Worm (Caenorhabditis elegans) whole organism, L3 larva: Measurements from ENCODE around the gene cthd-1.

Source experiments
- R02D3.7 ChIP-seq: fragments of 150-350 bp; optimal IDR thresholded peaks from 2 replicates; lab custom pipeline; 2014; ENCODE audit warnings: missing biosample characterization, missing genetic modification characterization
- ZK546.5 ChIP-seq: sonication (generic microtip); optimal IDR thresholded peaks from 2 replicates; lab custom pipeline; 2017; ENCODE audit warnings: missing biosample characterization, missing genetic modification characterization
- aly-2 ChIP-seq: fragments of 150-350 bp; optimal IDR thresholded peaks from 2 replicates; lab custom pipeline; 2014; ENCODE audit warnings: missing biosample characterization, missing genetic modification characterization
- ama-1 ChIP-seq: fragments of 150-350 bp; optimal IDR thresholded peaks from 2 replicates; lab custom pipeline; 2018
- ceh-16 ChIP-seq: sonication (generic microtip); optimal IDR thresholded peaks from 2 replicates; lab custom pipeline; 2017; ENCODE audit warnings: missing biosample characterization, missing genetic modification characterization
- ceh-28 ChIP-seq: fragments of 150-350 bp; optimal IDR thresholded peaks from 2 replicates; lab custom pipeline; 2014; ENCODE audit warnings: missing biosample characterization, missing genetic modification reagents, missing genetic modification characterization
- ceh-82 ChIP-seq: fragments of 150-350 bp; optimal IDR thresholded peaks from 2 replicates; lab custom pipeline; 2014; ENCODE audit warnings: missing biosample characterization, missing genetic modification characterization
- ceh-9 ChIP-seq: sonication (generic microtip); optimal IDR thresholded peaks from 2 replicates; lab custom pipeline; 2018; ENCODE audit warnings: missing biosample characterization, missing genetic modification characterization
- daf-12 ChIP-seq: fragments of 150-350 bp; optimal IDR thresholded peaks from 2 replicates; lab custom pipeline; 2014; ENCODE audit warnings: missing biosample characterization, missing genetic modification reagents, missing genetic modification characterization
- elt-1 ChIP-seq: fragments of 150-350 bp; optimal IDR thresholded peaks from 2 replicates; lab custom pipeline; 2014; ENCODE audit warnings: missing biosample characterization, missing genetic modification characterization
- elt-3 ChIP-seq, 3 experiments: fragments of 150-350 bp in 1 of 3; sonication (generic microtip) in 2 of 3; optimal IDR thresholded peaks; 2 replicates in 2 of 3; 4 replicates in 1 of 3; lab custom pipeline; 2014 to 2017; ENCODE audit warnings: missing biosample characterization in 3 of 3, missing genetic modification characterization in 3 of 3
- eor-1 ChIP-seq, 2 experiments: fragments of 150-350 bp; optimal IDR thresholded peaks; 2 replicates each; lab custom pipeline; 2014 to 2018; ENCODE audit warnings: missing biosample characterization in 2 of 2, missing genetic modification characterization in 2 of 2
- fkh-10 ChIP-seq: sonication (generic microtip); optimal IDR thresholded peaks from 2 replicates; lab custom pipeline; 2017; ENCODE audit warnings: missing biosample characterization, missing genetic modification reagents, missing genetic modification characterization
- fkh-2 ChIP-seq: fragments of 150-350 bp; optimal IDR thresholded peaks from 2 replicates; lab custom pipeline; 2014; ENCODE audit warnings: missing biosample characterization, missing genetic modification reagents, missing genetic modification characterization
- fos-1 ChIP-seq: fragments of 150-350 bp; optimal IDR thresholded peaks from 2 replicates; lab custom pipeline; 2014; ENCODE audit warnings: missing biosample characterization, missing genetic modification characterization
- hmg-11 ChIP-seq: sonication (generic microtip); optimal IDR thresholded peaks from 2 replicates; lab custom pipeline; 2016; ENCODE audit warnings: missing genetic modification characterization, missing compliant biosample characterization
- jun-1 ChIP-seq: fragments of 150-350 bp; optimal IDR thresholded peaks from 2 replicates; lab custom pipeline; 2014; ENCODE audit warnings: missing biosample characterization, missing genetic modification reagents, missing genetic modification characterization
- lin-39 ChIP-seq: fragments of 150-350 bp; optimal IDR thresholded peaks from 2 replicates; lab custom pipeline; 2018; ENCODE audit warnings: missing biosample characterization, missing genetic modification reagents, missing genetic modification characterization
- lsy-12 ChIP-seq: sonication (generic microtip); optimal IDR thresholded peaks from 2 replicates; lab custom pipeline; 2016; ENCODE audit warnings: mild to moderate bottlenecking, missing genetic modification characterization, missing compliant biosample characterization
- mdl-1 ChIP-seq: fragments of 150-350 bp; optimal IDR thresholded peaks from 2 replicates; lab custom pipeline; 2014; ENCODE audit warnings: missing biosample characterization, missing genetic modification characterization
- mml-1 ChIP-seq: fragments of 150-350 bp; sonication (generic microtip); optimal IDR thresholded peaks from 3 replicates; lab custom pipeline; 2014; ENCODE audit warnings: missing biosample characterization, missing genetic modification characterization
- nfya-1 ChIP-seq: sonication (generic microtip); optimal IDR thresholded peaks from 2 replicates; lab custom pipeline; 2017; ENCODE audit warnings: missing genetic modification characterization, mild to moderate bottlenecking, missing compliant biosample characterization, antibody characterized with exemption, moderate library complexity; ENCODE audit not compliant: insufficient read depth
- nhr-11 ChIP-seq: fragments of 150-350 bp; optimal IDR thresholded peaks from 2 replicates; lab custom pipeline; 2014; ENCODE audit warnings: missing biosample characterization, missing genetic modification characterization
- nhr-12 ChIP-seq: fragments of 150-350 bp; optimal IDR thresholded peaks from 2 replicates; lab custom pipeline; 2014; ENCODE audit warnings: missing biosample characterization, missing genetic modification characterization
- nhr-237 ChIP-seq: fragments of 150-350 bp; optimal IDR thresholded peaks from 2 replicates; lab custom pipeline; 2014; ENCODE audit warnings: missing biosample characterization, missing genetic modification characterization
- nhr-25 ChIP-seq: sonication (generic microtip); optimal IDR thresholded peaks from 2 replicates; lab custom pipeline; 2017; ENCODE audit warnings: missing biosample characterization, missing genetic modification characterization
- nhr-28 ChIP-seq: fragments of 150-350 bp; optimal IDR thresholded peaks from 2 replicates; lab custom pipeline; 2014; ENCODE audit warnings: missing biosample characterization, missing genetic modification characterization
- nhr-43 ChIP-seq: sonication (generic microtip); optimal IDR thresholded peaks from 2 replicates; lab custom pipeline; 2016; ENCODE audit warnings: mild to moderate bottlenecking, missing genetic modification characterization, missing compliant biosample characterization; ENCODE audit not compliant: poor library complexity, severe bottlenecking
- nhr-67 ChIP-seq: fragments of 150-350 bp; optimal IDR thresholded peaks from 2 replicates; lab custom pipeline; 2014; ENCODE audit warnings: missing biosample characterization, missing genetic modification characterization
- nhr-77 ChIP-seq: fragments of 150-350 bp; optimal IDR thresholded peaks from 2 replicates; lab custom pipeline; 2014; ENCODE audit warnings: missing biosample characterization, missing genetic modification characterization
- sea-2 ChIP-seq: fragments of 150-350 bp; sonication (generic microtip); optimal IDR thresholded peaks from 4 replicates; lab custom pipeline; 2014; ENCODE audit warnings: missing biosample characterization, missing genetic modification reagents, missing genetic modification characterization
- skn-1 ChIP-seq: fragments of 150-350 bp; optimal IDR thresholded peaks from 2 replicates; lab custom pipeline; 2014; ENCODE audit warnings: missing biosample characterization, missing genetic modification characterization
- snpc-4 ChIP-seq: fragments of 150-350 bp; optimal IDR thresholded peaks from 2 replicates; lab custom pipeline; 2014; ENCODE audit warnings: missing biosample characterization, missing genetic modification characterization
- unc-39 ChIP-seq: sonication (generic microtip); optimal IDR thresholded peaks from 4 replicates; lab custom pipeline; 2017; ENCODE audit warnings: missing biosample characterization, missing genetic modification characterization
- ztf-11 ChIP-seq: fragments of 150-350 bp; optimal IDR thresholded peaks from 2 replicates; lab custom pipeline; 2014; ENCODE audit warnings: missing biosample characterization, missing genetic modification characterization
- ztf-4 ChIP-seq: fragments of 150-350 bp; optimal IDR thresholded peaks from 2 replicates; lab custom pipeline; 2014; ENCODE audit warnings: missing biosample characterization, missing genetic modification characterization

Gene cthd-1

DNA sequence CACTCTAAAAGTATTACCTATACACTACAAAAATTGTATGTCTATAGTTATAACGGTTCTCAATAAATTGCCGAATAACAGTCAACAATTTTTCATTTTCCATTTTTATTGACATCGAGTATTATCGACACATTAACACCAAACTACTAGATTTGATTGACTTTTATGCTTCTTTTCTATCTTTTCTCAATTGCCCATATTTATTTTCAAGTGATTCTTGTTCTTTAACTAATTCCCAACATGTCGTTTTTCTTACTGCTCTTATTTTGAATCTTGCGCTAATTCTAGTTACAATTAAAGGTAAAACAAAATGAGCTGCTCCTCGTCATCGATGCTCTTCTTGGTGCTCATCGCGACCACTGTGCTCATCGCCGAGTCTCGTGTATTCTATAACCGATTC lies at the start of gene cthd-1:
Gene cthd-1 (plus strand): TSS at position 301 of the 400 bp plus-strand sequence.
- TF ChIP-seq daf-12 (tag; lab: Kevin White, UChicago): no peak

DNA sequence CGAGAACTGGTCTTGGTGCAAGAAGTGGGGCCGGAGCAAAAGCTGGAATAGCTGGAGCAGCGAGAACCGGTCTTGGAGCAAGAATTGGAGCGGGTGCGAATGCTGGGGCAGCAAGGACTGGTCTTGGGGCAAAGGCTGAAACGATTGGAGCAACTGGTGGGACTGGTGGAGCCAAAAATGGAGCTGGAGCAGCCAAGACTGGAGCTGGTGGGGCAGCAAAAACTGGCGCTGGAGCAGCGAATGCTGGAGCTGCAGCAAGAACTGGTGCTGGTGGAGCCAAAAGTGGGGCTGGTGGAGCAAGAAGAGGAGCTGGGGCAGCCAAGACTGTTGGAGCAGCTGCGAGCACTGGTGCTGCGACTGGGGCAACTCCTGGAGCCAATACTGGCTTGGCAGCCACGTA lies 49.5 kb upstream of the cthd-1 start:
- TF ChIP-seq nhr-11 (tag; lab: Kevin White, UChicago) (no peak), eor-1 (tag; optimal IDR thresholded peaks at IDR 0.05; lab: Kevin White, UChicago) (no peak), elt-1 (tag; lab: Kevin White, UChicago) (no peak)

DNA sequence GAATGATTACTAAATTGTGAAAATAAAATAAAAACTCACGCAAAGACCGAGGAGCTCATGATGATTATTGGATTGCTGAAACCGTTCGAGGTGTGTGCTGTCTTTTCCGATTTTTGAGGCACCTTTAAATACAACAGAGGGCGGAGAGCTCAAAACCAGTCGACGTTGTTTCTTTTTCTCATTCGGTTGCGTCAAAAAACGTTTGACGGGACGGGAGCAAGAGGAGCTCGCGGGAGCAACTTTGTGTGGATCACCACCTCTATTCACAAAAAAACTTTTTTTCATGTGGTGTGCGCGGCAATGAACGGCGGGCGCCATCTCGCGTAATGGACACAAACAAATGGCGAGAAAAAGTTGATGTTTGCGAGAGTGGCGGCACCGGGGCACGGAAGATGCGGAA lies 49.0 kb upstream of the cthd-1 start, which contains the start of gene idpc-3:
Gene idpc-3 (minus strand): TSS at position 101 of the 400 bp plus-strand sequence.
- TF ChIP-seq ceh-82 (tag; lab: Kevin White, UChicago) (no peak), nhr-28 (tag; lab: Kevin White, UChicago) (no peak), fkh-2 (no peak), mml-1 (no peak), skn-1 (tag; lab: Kevin White, UChicago) (no peak), mdl-1 (tag; lab: Kevin White, UChicago) (no peak), elt-1 (tag; lab: Kevin White, UChicago) (no peak), hmg-11 (tag; lab: Kevin White, UChicago) (no peak), jun-1 (tag; lab: Kevin White, UChicago) (no peak), sea-2 (GFP tag; lab: Kevin White, UChicago) (no peak), ceh-16 (tag; lab: Kevin White, UChicago) (no peak), fos-1 (no peak), nhr-237 (tag; lab: Kevin White, UChicago) (no peak), ceh-9 (tag; lab: Kevin White, UChicago) (no peak), nhr-77 (tag; lab: Kevin White, UChicago) (no peak), ceh-28 (no peak), unc-39 (tag; lab: Kevin White, UChicago) (no peak)
- TF ChIP-seq, all 47 proteins: peak for 0

DNA sequence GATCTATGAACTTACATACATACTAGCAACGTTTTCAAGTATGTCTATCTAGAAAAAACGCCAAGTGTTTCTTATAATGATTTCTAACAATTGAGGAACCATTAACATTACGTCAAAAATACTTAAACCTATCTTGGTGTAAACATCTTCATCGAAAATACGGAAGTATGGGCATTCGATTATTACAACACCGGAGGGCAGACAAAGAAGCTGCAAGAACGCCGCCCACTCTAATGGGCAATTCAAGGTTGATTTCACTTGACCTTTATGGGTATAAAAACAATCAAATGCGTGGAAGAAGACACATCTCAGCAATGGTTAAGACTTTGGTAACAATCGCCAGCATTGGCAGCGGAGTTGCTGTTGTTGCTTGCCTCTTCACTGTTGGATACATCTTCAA lies 48.4 kb upstream of the cthd-1 start, which contains the start of gene col-146:
Gene col-146 (plus strand): TSS at position 301 of the 400 bp plus-strand sequence.
- no peak for TF ChIP-seq ztf-11 (tag; lab: Kevin White, UChicago)
- peak; percentile 26 for TF ChIP-seq nhr-25 (tag; lab: Kevin White, UChicago)
- TF ChIP-seq nhr-28 (tag; lab: Kevin White, UChicago): no peak

DNA sequence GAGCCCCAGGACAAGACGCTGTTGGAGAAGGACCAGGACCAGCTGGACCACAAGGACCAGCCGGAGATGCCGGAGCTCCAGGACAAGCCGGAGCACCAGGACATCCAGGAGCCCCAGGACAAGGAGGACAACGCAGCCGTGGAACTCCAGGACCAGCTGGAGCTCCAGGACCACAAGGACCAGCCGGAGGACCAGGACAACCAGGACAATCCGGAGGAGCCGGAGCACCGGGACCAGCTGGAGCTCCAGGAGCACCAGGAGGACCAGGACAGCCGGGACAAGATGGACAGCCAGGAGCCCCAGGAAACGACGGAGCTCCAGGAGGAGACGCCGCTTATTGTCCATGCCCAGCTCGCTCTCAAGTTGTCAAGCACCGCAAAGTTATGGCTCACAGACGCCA lies 47.5 kb upstream of the cthd-1 start:
- no peak for TF ChIP-seq mml-1
- no peak for TF ChIP-seq ZK546.5
- no peak for TF ChIP-seq R02D3.7 (tag; lab: Kevin White, UChicago)
- no peak for TF ChIP-seq nhr-67 (tag; lab: Kevin White, UChicago)

DNA sequence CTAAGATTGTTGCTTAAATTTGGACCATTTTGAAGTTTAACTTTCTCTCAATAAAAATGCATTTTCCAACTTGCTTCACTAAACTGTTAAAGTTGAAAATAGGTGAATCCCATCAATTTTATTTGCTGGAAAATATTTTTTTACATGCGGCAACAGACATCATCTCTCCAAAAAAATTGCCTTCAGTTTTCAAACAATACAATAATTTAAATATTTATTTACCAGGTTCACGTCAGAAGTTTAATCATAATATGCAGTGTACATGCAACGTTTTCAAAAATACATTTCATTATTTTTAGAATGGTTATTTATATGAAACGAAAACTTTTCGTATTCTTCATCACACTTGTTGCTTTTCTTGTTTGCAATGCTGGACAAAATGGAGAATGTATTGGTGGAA lies 47.1 kb upstream of the cthd-1 start, which contains the start of gene T06E4.5:
Gene T06E4.5 (plus strand): TSS at position 301 of the 400 bp plus-strand sequence.
- TF ChIP-seq nhr-237 (tag; lab: Kevin White, UChicago) (no peak), ceh-16 (tag; lab: Kevin White, UChicago) (no peak), fkh-10 (no peak), nhr-12 (tag; lab: Kevin White, UChicago) (no peak), ZK546.5 (no peak), ceh-9 (tag; lab: Kevin White, UChicago) (no peak), lin-39 (tag; lab: Kevin White, UChicago) (no peak), lsy-12 (tag; lab: Kevin White, UChicago) (no peak), eor-1 (tag; optimal IDR thresholded peaks at IDR 0.05; lab: Kevin White, UChicago) (no peak), nhr-43 (no peak), ama-1 (no peak), nhr-67 (tag; lab: Kevin White, UChicago) (no peak), sea-2 (GFP tag; lab: Kevin White, UChicago) (no peak), ceh-82 (tag; lab: Kevin White, UChicago) (no peak)

DNA sequence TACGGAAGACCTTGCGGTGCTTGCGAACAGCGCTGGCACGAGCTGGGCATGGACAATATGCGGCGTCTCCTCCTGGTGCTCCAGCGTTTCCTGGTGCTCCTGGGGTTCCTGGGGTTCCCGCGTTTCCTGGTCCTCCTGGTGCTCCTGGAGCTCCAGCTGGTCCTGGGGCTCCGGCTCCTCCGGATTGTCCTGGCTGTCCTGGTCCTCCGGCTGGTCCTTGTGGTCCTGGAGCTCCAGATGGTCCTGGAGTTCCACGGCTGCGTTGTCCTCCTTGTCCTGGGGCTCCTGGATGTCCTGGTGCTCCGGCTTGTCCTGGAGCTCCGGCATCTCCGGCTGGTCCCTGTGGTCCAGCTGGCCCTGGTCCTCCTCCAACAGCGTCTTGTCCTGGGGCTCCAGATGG lies 45.7 kb upstream of the cthd-1 start:
- no peak for TF ChIP-seq ztf-4 (tag; lab: Kevin White, UChicago)
- no peak for TF ChIP-seq snpc-4 (tag; lab: Kevin White, UChicago)
- no peak for TF ChIP-seq fkh-10
- no peak for TF ChIP-seq ztf-11 (tag; lab: Kevin White, UChicago)
- TF ChIP-seq aly-2 (tag; lab: Kevin White, UChicago): no peak
- no peak for TF ChIP-seq ZK546.5
- TF ChIP-seq R02D3.7 (tag; lab: Kevin White, UChicago): no peak
- TF ChIP-seq ama-1: no peak
- TF ChIP-seq nfya-1 (tag; lab: Kevin White, UChicago): no peak
- no peak for TF ChIP-seq unc-39 (tag; lab: Kevin White, UChicago)
- no peak for TF ChIP-seq nhr-25 (tag; lab: Kevin White, UChicago)
- no peak for TF ChIP-seq eor-1 (tag; optimal IDR thresholded peaks at IDR 0.05; lab: Kevin White, UChicago)
- TF ChIP-seq lin-39 (tag; lab: Kevin White, UChicago): no peak
- TF ChIP-seq nhr-11 (tag; lab: Kevin White, UChicago): no peak
- TF ChIP-seq ceh-28: no peak
- no peak for TF ChIP-seq elt-3 (tag; optimal IDR thresholded peaks at IDR 0.05; lab: Kevin White, UChicago)
- TF ChIP-seq, all 47 proteins: peak for 0
